Fruit fly (Drosophila melanogaster) whole organism, embryonic: ENCODE measurements around the gene CG9240.
A peak's percentile ranks its signal among the peaks of the same experiment; 100 is the strongest.

Experiments
- CG10209 ChIP-seq: fragments of 200-800 bp; sonication (Bioruptor generic); optimal IDR thresholded peaks from 3 replicates; lab custom pipeline; 2017; ENCODE audit warnings: missing biosample characterization, mild to moderate bottlenecking, missing genetic modification characterization, missing genetic modification reagents
- CG10654 ChIP-seq: fragments of 200-800 bp; sonication (Bioruptor generic); optimal IDR thresholded peaks from 2 replicates; lab custom pipeline; 2016; ENCODE audit warnings: missing biosample characterization, missing genetic modification characterization
- CG10959 ChIP-seq: fragments of 200-800 bp; sonication (Bioruptor generic); IDR thresholded peaks from 2 replicates; pipeline ENCODE4 v1.3.6; 2022; ENCODE audit warnings: missing biosample characterization, missing genetic modification characterization
- CG1233 ChIP-seq: fragments of 200-800 bp; sonication (Bioruptor generic); optimal IDR thresholded peaks from 4 replicates; lab custom pipeline; 2018; ENCODE audit warnings: missing biosample characterization, mild to moderate bottlenecking, missing genetic modification characterization
- CG13775 ChIP-seq: fragments of 200-800 bp; sonication (Bioruptor generic); optimal IDR thresholded peaks from 3 replicates; lab custom pipeline; 2017; ENCODE audit warnings: missing biosample characterization, mild to moderate bottlenecking, missing genetic modification characterization
- CG14014 ChIP-seq: fragments of 200-800 bp; sonication (Bioruptor generic); IDR thresholded peaks from 2 replicates; pipeline ENCODE4 v1.3.6; 2022; ENCODE audit warnings: missing biosample characterization, missing genetic modification characterization
- CG15073 ChIP-seq: fragments of 200-800 bp; sonication (Bioruptor generic); optimal IDR thresholded peaks from 2 replicates; lab custom pipeline; 2016; ENCODE audit warnings: missing biosample characterization, missing genetic modification characterization
- CG17359 ChIP-seq: fragments of 200-800 bp; sonication (Bioruptor generic); optimal IDR thresholded peaks from 3 replicates; lab custom pipeline; 2018; ENCODE audit warnings: missing biosample characterization, mild to moderate bottlenecking, missing genetic modification characterization, moderate library complexity
- CG18599 ChIP-seq: fragments of 200-800 bp; sonication (Bioruptor generic); optimal IDR thresholded peaks from 3 replicates; lab custom pipeline; 2017; ENCODE audit warnings: missing biosample characterization, missing genetic modification characterization, mild to moderate bottlenecking, moderate library complexity, missing genetic modification reagents
- CG2199 ChIP-seq: fragments of 200-800 bp; sonication (Bioruptor generic); IDR thresholded peaks from 3 replicates; pipeline ENCODE4 v1.3.6; 2022; ENCODE audit warnings: missing biosample characterization, missing genetic modification characterization
- CG30403 ChIP-seq: fragments of 200-800 bp; sonication (Bioruptor generic); optimal IDR thresholded peaks from 3 replicates; lab custom pipeline; 2016; ENCODE audit warnings: missing biosample characterization, missing genetic modification characterization
- CG32772 ChIP-seq: fragments of 200-800 bp; sonication (Bioruptor generic); IDR thresholded peaks from 2 replicates; pipeline ENCODE4 v1.3.6; 2022; ENCODE audit warnings: missing biosample characterization, missing genetic modification characterization
- CG33557 ChIP-seq: fragments of 200-800 bp; sonication (Bioruptor generic); optimal IDR thresholded peaks from 2 replicates; lab custom pipeline; 2019; ENCODE audit warnings: missing biosample characterization, mild to moderate bottlenecking, missing genetic modification characterization, moderate library complexity
- CG3847 ChIP-seq: fragments of 200-800 bp; sonication (Bioruptor generic); IDR thresholded peaks from 2 replicates; pipeline ENCODE4 v1.3.6; 2022; ENCODE audit warnings: missing biosample characterization, missing genetic modification characterization
- CG3995 ChIP-seq: fragments of 200-800 bp; sonication (Bioruptor generic); optimal IDR thresholded peaks from 3 replicates; lab custom pipeline; 2016; ENCODE audit warnings: missing biosample characterization, missing genetic modification characterization
- CG5953 ChIP-seq: fragments of 200-800 bp; sonication (Bioruptor generic); IDR thresholded peaks from 2 replicates; pipeline ENCODE4 v1.3.6; 2022; ENCODE audit warnings: missing biosample characterization, missing genetic modification characterization
- CG6683 ChIP-seq: fragments of 200-800 bp; sonication (Bioruptor generic); optimal IDR thresholded peaks from 2 replicates; lab custom pipeline; 2017; ENCODE audit warnings: missing biosample characterization, mild to moderate bottlenecking, missing genetic modification characterization, missing genetic modification reagents
- CG7271 ChIP-seq: fragments of 200-800 bp; sonication (Bioruptor generic); optimal IDR thresholded peaks from 2 replicates; lab custom pipeline; 2018; ENCODE audit warnings: missing biosample characterization, mild to moderate bottlenecking, missing genetic modification characterization, moderate library complexity
- CG8089 ChIP-seq: fragments of 200-800 bp; sonication (Bioruptor generic); optimal IDR thresholded peaks from 3 replicates; lab custom pipeline; 2016; ENCODE audit warnings: missing biosample characterization, missing genetic modification characterization
- CG8944 ChIP-seq: fragments of 200-800 bp; sonication (Bioruptor generic); optimal IDR thresholded peaks from 3 replicates; lab custom pipeline; 2016; ENCODE audit warnings: missing biosample characterization, missing genetic modification characterization
- Dek ChIP-seq: fragments of 200-800 bp; sonication (Bioruptor generic); optimal IDR thresholded peaks from 3 replicates; lab custom pipeline; 2019; ENCODE audit warnings: missing biosample characterization, mild to moderate bottlenecking, missing genetic modification characterization, moderate library complexity
- H2.0 ChIP-seq: fragments of 200-800 bp; sonication (Bioruptor generic); IDR thresholded peaks from 2 replicates; pipeline ENCODE4 v1.3.6; 2022; ENCODE audit warnings: missing biosample characterization, missing genetic modification characterization
- HmgZ ChIP-seq: fragments of 200-800 bp; sonication (Bioruptor generic); optimal IDR thresholded peaks from 2 replicates; lab custom pipeline; 2018; ENCODE audit warnings: missing biosample characterization, mild to moderate bottlenecking, missing genetic modification characterization
- Hmr ChIP-seq: fragments of 200-800 bp; sonication (Bioruptor generic); optimal IDR thresholded peaks from 3 replicates; lab custom pipeline; 2017; ENCODE audit warnings: mild to moderate bottlenecking, missing biosample characterization, missing genetic modification reagents, missing genetic modification characterization
- Mrtf ChIP-seq: fragments of 200-800 bp; sonication (Bioruptor generic); IDR thresholded peaks from 3 replicates; pipeline ENCODE4 v1.3.6; 2022; ENCODE audit warnings: missing biosample characterization, missing genetic modification characterization
- Neu2 ChIP-seq: fragments of 200-800 bp; sonication (Bioruptor generic); optimal IDR thresholded peaks from 3 replicates; lab custom pipeline; 2016; ENCODE audit warnings: missing biosample characterization, missing genetic modification characterization, borderline replicate concordance
- Ssrp ChIP-seq: fragments of 200-800 bp; sonication (Bioruptor generic); optimal IDR thresholded peaks from 2 replicates; lab custom pipeline; 2018; ENCODE audit warnings: missing biosample characterization, mild to moderate bottlenecking, missing genetic modification characterization, moderate library complexity
- bsh ChIP-seq, 2 experiments: fragments of 200-800 bp; sonication (Bioruptor generic); optimal IDR thresholded peaks; 2 replicates each; lab custom pipeline; 2017 to 2018; ENCODE audit warnings: mild to moderate bottlenecking in 2 of 2, missing biosample characterization in 2 of 2, missing genetic modification characterization in 2 of 2, moderate library complexity in 1 of 2
- caup ChIP-seq: fragments of 200-800 bp; sonication (Bioruptor generic); optimal IDR thresholded peaks from 3 replicates; lab custom pipeline; 2017; ENCODE audit warnings: missing biosample characterization, mild to moderate bottlenecking, missing genetic modification characterization, moderate library complexity; ENCODE audit not compliant: severe bottlenecking
- ci ChIP-seq: fragments of 200-800 bp; sonication (Bioruptor generic); IDR thresholded peaks from 3 replicates; pipeline ENCODE4 v1.3.6; 2022; ENCODE audit warnings: missing biosample characterization, missing genetic modification characterization
- dmrt99B ChIP-seq: fragments of 200-800 bp; sonication (Bioruptor generic); optimal IDR thresholded peaks from 2 replicates; lab custom pipeline; 2018; ENCODE audit warnings: missing biosample characterization, mild to moderate bottlenecking, missing genetic modification characterization, moderate library complexity
- eve ChIP-seq, 2 experiments: fragments of >200 bp; optimal IDR thresholded peaks; 2 replicates each; lab custom pipeline; 2017; ENCODE audit warnings: missing biosample characterization in 2 of 2, missing genetic modification characterization in 2 of 2
- gcm ChIP-seq: fragments of 200-800 bp; sonication (Bioruptor generic); optimal IDR thresholded peaks from 2 replicates; lab custom pipeline; 2019; ENCODE audit warnings: missing biosample characterization, mild to moderate bottlenecking, missing genetic modification characterization, moderate library complexity
- gcm2 ChIP-seq: fragments of 200-800 bp; sonication (Bioruptor generic); optimal IDR thresholded peaks from 2 replicates; lab custom pipeline; 2016; ENCODE audit warnings: missing biosample characterization, missing genetic modification characterization
- grau ChIP-seq: fragments of 200-800 bp; optimal IDR thresholded peaks from 3 replicates; lab custom pipeline; 2019; ENCODE audit warnings: missing biosample characterization, mild to moderate bottlenecking, missing genetic modification characterization, moderate library complexity
- jigr1 ChIP-seq: fragments of 200-800 bp; sonication (Bioruptor generic); IDR thresholded peaks from 3 replicates; pipeline ENCODE4 v1.3.6; 2022; ENCODE audit warnings: missing biosample characterization, missing genetic modification characterization
- jing ChIP-seq: fragments of 200-800 bp; sonication (Bioruptor generic); optimal IDR thresholded peaks from 2 replicates; lab custom pipeline; 2018; ENCODE audit warnings: missing biosample characterization, mild to moderate bottlenecking, missing genetic modification characterization
- jumu ChIP-seq: fragments of 200-800 bp; sonication (Bioruptor generic); optimal IDR thresholded peaks from 3 replicates; lab custom pipeline; 2016; ENCODE audit warnings: missing biosample characterization, missing genetic modification characterization
- lmd ChIP-seq: fragments of 200-800 bp; sonication (Bioruptor generic); IDR thresholded peaks from 2 replicates; pipeline ENCODE4 v1.3.6; 2022; ENCODE audit warnings: missing biosample characterization, missing genetic modification characterization
- oc ChIP-seq: fragments of 200-800 bp; sonication (Bioruptor generic); optimal IDR thresholded peaks from 2 replicates; lab custom pipeline; 2018; ENCODE audit warnings: missing biosample characterization, mild to moderate bottlenecking, missing genetic modification characterization, moderate library complexity
- peb ChIP-seq: fragments of 200-800 bp; sonication (Bioruptor generic); IDR thresholded peaks from 2 replicates; pipeline ENCODE4 v1.3.6; 2022; ENCODE audit warnings: missing biosample characterization, missing genetic modification characterization
- phol ChIP-seq: fragments of 200-800 bp; sonication (Bioruptor generic); optimal IDR thresholded peaks from 3 replicates; lab custom pipeline; 2018; ENCODE audit warnings: missing biosample characterization, mild to moderate bottlenecking, missing genetic modification characterization, moderate library complexity
- prd ChIP-seq, 3 experiments: fragments of >200 bp in 2 of 3; fragments of 200-800 bp in 1 of 3; sonication (Bioruptor generic) in 1 of 3; optimal IDR thresholded peaks in 2 of 3; IDR thresholded peaks in 1 of 3; 2 replicates in 2 of 3; 3 replicates in 1 of 3; pipeline versions ENCODE4 v1.3.6 to Lab custom; 2017 to 2022; ENCODE audit warnings: missing biosample characterization in 1 of 3, missing genetic modification characterization in 1 of 3
- psq ChIP-seq: fragments of 200-800 bp; sonication (Bioruptor generic); optimal IDR thresholded peaks from 2 replicates; lab custom pipeline; 2017; ENCODE audit warnings: missing biosample characterization, missing genetic modification characterization
- salm ChIP-seq: fragments of 200-800 bp; sonication (Bioruptor generic); optimal IDR thresholded peaks from 2 replicates; lab custom pipeline; 2018; ENCODE audit warnings: missing biosample characterization, mild to moderate bottlenecking, missing genetic modification characterization
- sens ChIP-seq: fragments of 200-800 bp; sonication (Bioruptor generic); peaks from one replicate; lab custom pipeline; 2016; ENCODE audit warnings: missing biosample characterization, missing genetic modification characterization
- sob ChIP-seq: fragments of 200-800 bp; sonication (Bioruptor generic); IDR thresholded peaks from 2 replicates; pipeline ENCODE4 v1.3.6; 2022; ENCODE audit warnings: missing biosample characterization, missing genetic modification characterization
- tgo ChIP-seq: fragments of 200-800 bp; sonication (Bioruptor generic); IDR thresholded peaks from 3 replicates; pipeline ENCODE4 v1.3.6; 2022; ENCODE audit warnings: missing biosample characterization, missing genetic modification characterization
- tll ChIP-seq, 2 experiments: fragments of 200-800 bp in 1 of 2; fragments of >200 bp in 1 of 2; sonication (Bioruptor generic) in 1 of 2; optimal IDR thresholded peaks; 2 replicates each; lab custom pipeline; 2017 to 2019; ENCODE audit warnings: missing biosample characterization in 2 of 2, missing genetic modification characterization in 2 of 2, mild to moderate bottlenecking in 1 of 2, moderate library complexity in 1 of 2
- vvl ChIP-seq: fragments of 200-800 bp; sonication (Bioruptor generic); IDR thresholded peaks from 2 replicates; pipeline ENCODE4 v1.3.6; 2022; ENCODE audit warnings: missing biosample characterization, missing genetic modification characterization

CG9240 gene

dm6 chrX:15740288-15740726 is 39.2 kb upstream of the CG9240 start (continued):
- no peak for TF ChIP-seq CG7271 (tag; lab: Kevin White, UChicago)
- peak; percentile 5 to 66 for TF ChIP-seq bsh (GFP tag; optimal IDR thresholded peaks at IDR 0.05; lab: Kevin White, UChicago)
- TF ChIP-seq caup (GFP tag; lab: Kevin White, UChicago): peak; percentile 81
- peak; percentile 45 for TF ChIP-seq gcm2 (GFP tag; lab: Kevin White, UChicago)
- TF ChIP-seq CG30403 (GFP tag; lab: Kevin White, UChicago): peak; percentile 67
- TF ChIP-seq CG33557 (GFP tag; lab: Kevin White, UChicago): no peak
- peak; percentile 75 for TF ChIP-seq CG8944 (GFP tag; lab: Kevin White, UChicago)
- no peak for TF ChIP-seq oc (tag; lab: Kevin White, UChicago)
- no peak for TF ChIP-seq Neu2
- peak; percentile 31 for TF ChIP-seq CG10654
- TF ChIP-seq gcm: peak; percentile 45
- TF ChIP-seq CG13775: peak; percentile 48
- TF ChIP-seq CG1233 (GFP tag; lab: Kevin White, UChicago): peak; percentile 46
- peak; percentile 78 for TF ChIP-seq CG3847
- TF ChIP-seq CG3995: peak; percentile 14
- TF ChIP-seq CG15073 (GFP tag; lab: Kevin White, UChicago): no peak
- peak; percentile 91 for TF ChIP-seq sens (GFP tag; lab: Kevin White, UChicago)
- peak; percentile 71; the same call in 1 of the 2 replicates for TF ChIP-seq lmd (GFP tag; lab: Robert Waterston, UW)
- peak; percentile 87 for TF ChIP-seq sob (GFP tag; lab: Robert Waterston, UW)
- peak; percentile 61; the same call in 1 of the 3 replicates for TF ChIP-seq Mrtf (GFP tag; lab: Robert Waterston, UW)
- no peak for TF ChIP-seq jing (GFP tag; lab: Kevin White, UChicago)
- no peak for TF ChIP-seq eve (GFP tag; optimal IDR thresholded peaks at IDR 0.05; lab: Kevin White, UChicago)
- peak; percentile 46 for TF ChIP-seq Ssrp (tag; lab: Kevin White, UChicago)
- TF ChIP-seq CG10209 (GFP tag; lab: Kevin White, UChicago): peak; percentile 70
- peak; percentile 78 for TF ChIP-seq grau (tag; lab: Kevin White, UChicago)
- TF ChIP-seq psq: no peak
- TF ChIP-seq jigr1 (GFP tag; lab: Robert Waterston, UW): no peak
- TF ChIP-seq CG2199 (GFP tag; lab: Robert Waterston, UW): no peak
- TF ChIP-seq Dek: peak; percentile 80
- TF ChIP-seq dmrt99B (tag; lab: Kevin White, UChicago): peak; percentile 71
- no peak for TF ChIP-seq CG5953 (GFP tag; lab: Robert Waterston, UW)
- TF ChIP-seq CG32772 (GFP tag; lab: Robert Waterston, UW): peak; percentile 69
- peak; percentile 80 for TF ChIP-seq CG14014
- TF ChIP-seq vvl (GFP tag; lab: Robert Waterston, UW): peak; percentile 84
- peak; percentile 85 for TF ChIP-seq ci (GFP tag; lab: Robert Waterston, UW)
- TF ChIP-seq jumu (GFP tag; lab: Kevin White, UChicago): peak; percentile 44
- TF ChIP-seq prd (optimal IDR thresholded peaks at IDR 0.05; lab: Kevin White, UChicago): no peak
- peak; percentile 78 for TF ChIP-seq prd (GFP tag; IDR thresholded peaks at IDR 0.05; lab: Robert Waterston, UW)
- TF ChIP-seq tgo (GFP tag; lab: Robert Waterston, UW): peak; percentile 72
- peak; percentile 91 for TF ChIP-seq CG18599 (GFP tag; lab: Kevin White, UChicago)
- TF ChIP-seq H2.0 (GFP tag; lab: Robert Waterston, UW): 0 out of 2 replicates have a peak, but pooled peaks have one; percentile 33
- peak; percentile 79 for TF ChIP-seq CG17359 (tag; lab: Kevin White, UChicago)
- peak; percentile 88 for TF ChIP-seq HmgZ (tag; lab: Kevin White, UChicago)
- TF ChIP-seq phol (tag; lab: Kevin White, UChicago): peak; percentile 52
- peak; percentile 63 for TF ChIP-seq CG6683
- no peak for TF ChIP-seq peb
- peak; percentile 46; the same call in 1 of the 2 replicates for TF ChIP-seq CG10959 (GFP tag; lab: Robert Waterston, UW)
- peak; percentile 89 for TF ChIP-seq Hmr
- no peak for TF ChIP-seq tll (GFP tag; optimal IDR thresholded peaks at IDR 0.05; lab: Kevin White, UChicago)
- peak; percentile 55 for TF ChIP-seq salm (tag; lab: Kevin White, UChicago)
- TF ChIP-seq CG8089 (GFP tag; lab: Kevin White, UChicago): no peak
